Worm (Caenorhabditis elegans): ENCODE data around the gene clec-143.

The clec-143 gene

ce11 chrII:10483860-10484259 lies 13.8 kb upstream of the clec-143 start:
- TF ChIP-seq unc-62 (GFP tag; optimal IDR thresholded peaks at IDR 0.05 in 1 of 2), result peak in 1 of 2 experiments; percentile 91
- no peak for TF ChIP-seq unc-62 (tag; optimal IDR thresholded peaks at IDR 0.05)
- TF ChIP-seq unc-130 (GFP tag; optimal IDR thresholded peaks at IDR 0.05), result no peak

- TF ChIP-seq dmd-6 (GFP tag; IDR thresholded peaks at IDR 0.05) (peak; percentile 50; the same call in 1 of the 2 replicates), php-3 (GFP tag; IDR thresholded peaks at IDR 0.05) (0 out of 2 replicates have a peak, but pooled peaks have one; percentile 40), daf-12 (tag; optimal IDR thresholded peaks at IDR 0.05) (no peak), daf-16 (GFP tag; optimal IDR thresholded peaks at IDR 0.05) (no peak), daf-16 (tag; optimal IDR thresholded peaks at IDR 0.05) (peak; percentile 81), aha-1 (tag) (peak; percentile 77), pqm-1 (tag; optimal IDR thresholded peaks at IDR 0.05) (peak; percentile 84), unc-39 (tag; optimal IDR thresholded peaks at IDR 0.05) (no peak), hif-1 (tag; optimal IDR thresholded peaks at IDR 0.05) (peak in 1 of 2 experiments; percentile 84), ceh-28 (tag; optimal IDR thresholded peaks at IDR 0.05) (no peak), hlh-11 (tag; optimal IDR thresholded peaks at IDR 0.05) (peak; percentile 2), Y75B8A.6 (GFP tag; IDR thresholded peaks at IDR 0.05) (no peak), lin-15B (tag; optimal IDR thresholded peaks at IDR 0.05) (no peak), ama-1 (optimal IDR thresholded peaks at IDR 0.05) (no peak), ceh-20 (GFP tag; IDR thresholded peaks at IDR 0.05) (no peak), dve-1 (tag; optimal IDR thresholded peaks at IDR 0.05; ENCODE audit: insufficient read depth) (peak; percentile 13), nhr-28 (tag; optimal IDR thresholded peaks at IDR 0.05) (peak; percentile 61), unc-62 (GFP tag; optimal IDR thresholded peaks at IDR 0.05 in 1 of 2) (peak in 1 of 2 experiments; percentile 27), unc-62 (tag; optimal IDR thresholded peaks at IDR 0.05) (no peak), egl-27 (tag; optimal IDR thresholded peaks at IDR 0.05) (no peak)
These were observed 12.8 kb upstream of the clec-143 start for ce11 chrII:10482899-10483298.

ce11 chrII:10481824-10482556 lies 11.9 kb upstream of the clec-143 start, which contains the start of the genes clec-60 and ZK666.11:
TSS of gene clec-60 (minus strand) at chrII:10481874.
TSS of gene ZK666.11 (plus strand) at chrII:10482522.
- TF ChIP-seq pqm-1 (tag; optimal IDR thresholded peaks at IDR 0.05) (peak; percentile 2), dmd-6 (GFP tag; IDR thresholded peaks at IDR 0.05) (peak; percentile 27; the same call in 1 of the 2 replicates), F10B5.3 (tag; optimal IDR thresholded peaks at IDR 0.05) (no peak), duxl-1 (tag; optimal IDR thresholded peaks at IDR 0.05; ENCODE audit: poor library complexity) (no peak), hlh-11 (tag; optimal IDR thresholded peaks at IDR 0.05) (peak; percentile 37), rbr-2 (tag; optimal IDR thresholded peaks at IDR 0.05) (no peak), nhr-28 (tag; optimal IDR thresholded peaks at IDR 0.05) (peak; percentile 73)

- no peak for TF ChIP-seq madf-9 (GFP tag; conservative IDR thresholded peaks at IDR 0.05)
- no peak for TF ChIP-seq egl-43 (GFP tag; IDR thresholded peaks at IDR 0.05)
- no peak for TF ChIP-seq R02D3.7 (tag; optimal IDR thresholded peaks at IDR 0.05)
- no peak for TF ChIP-seq T20F7.1 (GFP tag; optimal IDR thresholded peaks at IDR 0.05)
- TF ChIP-seq F26F4.8 (GFP tag; conservative IDR thresholded peaks at IDR 0.05), result no peak
- no peak for TF ChIP-seq mes-2 (tag; optimal IDR thresholded peaks at IDR 0.05; ENCODE audit: poor library complexity, severe bottlenecking)
- TF ChIP-seq spr-3 (GFP tag; optimal IDR thresholded peaks at IDR 0.05), result no peak
- peak; percentile 91 for TF ChIP-seq aha-1 (tag)
- TF ChIP-seq T26A8.4 (GFP tag; IDR thresholded peaks at IDR 0.05), result no peak
These were observed 9.9 kb upstream of the clec-143 start for ce11 chrII:10480043-10480442.

ce11 chrII:10479348-10479747 lies 9.3 kb upstream of the clec-143 start, which contains the start of gene clec-59:
TSS of gene clec-59 (minus strand) at chrII:10479448.
- TF ChIP-seq D1046.2 (GFP tag; IDR thresholded peaks at IDR 0.05) (no peak), dmd-8 (GFP tag; IDR thresholded peaks at IDR 0.05) (no peak), set-16 (GFP tag; IDR thresholded peaks at IDR 0.05) (no peak), ces-1 (GFP tag; optimal IDR thresholded peaks at IDR 0.05) (no peak), cey-2 (tag; optimal IDR thresholded peaks at IDR 0.05; ENCODE audit: borderline replicate concordance, insufficient read depth) (no peak), lin-38 (GFP tag; IDR thresholded peaks at IDR 0.05) (no peak), zfp-2 (tag; optimal IDR thresholded peaks at IDR 0.05) (no peak), nhr-48 (tag; optimal IDR thresholded peaks at IDR 0.05) (no peak), rbr-2 (tag; optimal IDR thresholded peaks at IDR 0.05) (no peak), fkh-10 (GFP tag; optimal IDR thresholded peaks at IDR 0.05) (no peak)
